Worm (Caenorhabditis elegans): ENCODE results near the gene col-168.

DNA sequence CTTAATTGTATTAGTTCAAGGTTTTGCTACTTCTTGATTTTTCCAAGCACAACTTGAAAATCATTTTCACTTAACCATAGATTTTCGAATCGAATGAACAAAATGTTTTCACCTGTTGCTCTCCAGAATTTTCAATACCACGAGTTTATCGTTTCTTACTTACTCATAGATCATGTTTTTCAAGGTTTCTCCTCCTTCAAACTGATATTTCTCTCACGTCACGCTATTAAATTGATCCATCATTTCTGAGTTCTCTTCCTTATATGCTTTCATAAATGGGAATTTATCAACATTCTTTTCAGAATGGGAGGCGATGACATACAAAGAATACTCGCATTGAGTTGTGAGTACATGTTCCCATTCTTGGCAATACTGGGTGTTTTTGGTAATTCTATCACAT is 14.8 kb upstream of the col-168 start, which contains the start of gene npr-38:
- TF ChIP-seq nhr-48 (tag; optimal IDR thresholded peaks at IDR 0.05) (no peak), aly-2 (tag; optimal IDR thresholded peaks at IDR 0.05) (no peak), ceh-82 (tag; optimal IDR thresholded peaks at IDR 0.05) (no peak), fos-1 (tag; optimal IDR thresholded peaks at IDR 0.05) (no peak), pha-4 (GFP tag; IDR thresholded peaks at IDR 0.05) (no peak), pha-4 (tag; optimal IDR thresholded peaks at IDR 0.05) (no peak), lin-38 (GFP tag; IDR thresholded peaks at IDR 0.05) (no peak), tag-97 (GFP tag; IDR thresholded peaks at IDR 0.05) (no peak), nhr-102 (tag; optimal IDR thresholded peaks at IDR 0.05) (no peak), nhr-77 (tag; optimal IDR thresholded peaks at IDR 0.05) (no peak)
